Worm (Caenorhabditis elegans) whole organism, late embryonic: ENCODE measurements around the gene C03B1.14.

Source experiments
- C08G9.2 ChIP-seq: sonication (generic microtip); optimal IDR thresholded peaks from 2 replicates; lab custom pipeline; 2016; ENCODE audit warnings: mild to moderate bottlenecking, missing genetic modification characterization, moderate library complexity, missing compliant biosample characterization
- K09A11.1 ChIP-seq: sonication (generic microtip); optimal IDR thresholded peaks from 2 replicates; lab custom pipeline; 2017; ENCODE audit warnings: antibody characterized with exemption, mild to moderate bottlenecking, missing genetic modification characterization, missing compliant biosample characterization; ENCODE audit not compliant: insufficient read depth
- T23F11.4 ChIP-seq: fragments of 200-800 bp; sonication (Bioruptor generic); optimal IDR thresholded peaks from 2 replicates; lab custom pipeline; 2018; ENCODE audit warnings: mild to moderate bottlenecking, missing genetic modification characterization, missing compliant biosample characterization
- Y22D7AL.16 ChIP-seq: sonication (generic microtip); optimal IDR thresholded peaks from 2 replicates; lab custom pipeline; 2016; ENCODE audit warnings: missing genetic modification characterization, missing compliant biosample characterization
- ama-1 ChIP-seq: fragments of 150-350 bp; optimal IDR thresholded peaks from 2 replicates; lab custom pipeline; 2014
- ceh-14 ChIP-seq: sonication (generic microtip); optimal IDR thresholded peaks from 2 replicates; lab custom pipeline; 2016; ENCODE audit warnings: missing genotype, missing genetic modification characterization, missing compliant biosample characterization
- ceh-18 ChIP-seq: sonication (generic microtip); optimal IDR thresholded peaks from 2 replicates; lab custom pipeline; 2016; ENCODE audit warnings: missing genetic modification characterization, missing compliant biosample characterization
- ceh-19 ChIP-seq: fragments of 200-800 bp; sonication (Bioruptor generic); optimal IDR thresholded peaks from 2 replicates; lab custom pipeline; 2018; ENCODE audit warnings: mild to moderate bottlenecking, missing genetic modification characterization, missing compliant biosample characterization
- ceh-2 ChIP-seq: sonication (generic microtip); optimal IDR thresholded peaks from 2 replicates; lab custom pipeline; 2016; ENCODE audit warnings: missing genotype, missing genetic modification characterization, missing compliant biosample characterization
- ceh-31 ChIP-seq: sonication (generic microtip); optimal IDR thresholded peaks from 2 replicates; lab custom pipeline; 2016; ENCODE audit warnings: missing genetic modification characterization, missing compliant biosample characterization
- ceh-34 ChIP-seq: sonication (generic microtip); optimal IDR thresholded peaks from 2 replicates; lab custom pipeline; 2016; ENCODE audit warnings: mild to moderate bottlenecking, missing genetic modification characterization, missing compliant biosample characterization
- ceh-48 ChIP-seq: sonication (generic microtip); optimal IDR thresholded peaks from 2 replicates; lab custom pipeline; 2016; ENCODE audit warnings: missing genetic modification characterization, inconsistent platforms, missing compliant biosample characterization
- ceh-6 ChIP-seq: fragments of 200-800 bp; sonication (Bioruptor generic); optimal IDR thresholded peaks from 2 replicates; lab custom pipeline; 2018; ENCODE audit warnings: mild to moderate bottlenecking, missing genetic modification characterization, missing compliant biosample characterization
- ceh-9 ChIP-seq: sonication (generic microtip); optimal IDR thresholded peaks from 2 replicates; lab custom pipeline; 2016; ENCODE audit warnings: mild to moderate bottlenecking, missing genetic modification characterization, inconsistent platforms, missing compliant biosample characterization
- dmd-4 ChIP-seq: sonication (generic microtip); optimal IDR thresholded peaks from 2 replicates; lab custom pipeline; 2016; ENCODE audit warnings: borderline replicate concordance, missing genetic modification characterization, missing compliant biosample characterization
- elt-2 ChIP-seq: sonication (generic microtip); optimal IDR thresholded peaks from 2 replicates; lab custom pipeline; 2016; ENCODE audit warnings: missing genetic modification reagents, missing genetic modification characterization, missing compliant biosample characterization
- eyg-1 ChIP-seq: sonication (generic microtip); optimal IDR thresholded peaks from 2 replicates; lab custom pipeline; 2016; ENCODE audit warnings: missing genotype, missing genetic modification characterization, missing compliant biosample characterization
- fax-1 ChIP-seq: sonication (generic microtip); optimal IDR thresholded peaks from 2 replicates; lab custom pipeline; 2016; ENCODE audit warnings: missing genotype, missing genetic modification characterization, missing compliant biosample characterization
- fkh-6 ChIP-seq: sonication (generic microtip); optimal IDR thresholded peaks from 2 replicates; lab custom pipeline; 2016; ENCODE audit warnings: missing genetic modification characterization, missing compliant biosample characterization
- hlh-13 ChIP-seq: fragments of 200-800 bp; sonication (Bioruptor generic); optimal IDR thresholded peaks from 2 replicates; lab custom pipeline; 2018; ENCODE audit warnings: mild to moderate bottlenecking, missing genetic modification characterization, missing compliant biosample characterization
- hlh-30 ChIP-seq: sonication (generic microtip); optimal IDR thresholded peaks from 2 replicates; lab custom pipeline; 2017; ENCODE audit warnings: antibody characterized with exemption, missing genetic modification characterization, missing compliant biosample characterization; ENCODE audit not compliant: insufficient read depth
- hlh-6 ChIP-seq: sonication (generic microtip); optimal IDR thresholded peaks from 2 replicates; lab custom pipeline; 2016; ENCODE audit warnings: missing genotype, missing genetic modification characterization, missing compliant biosample characterization
- hlh-8 ChIP-seq: sonication (generic microtip); optimal IDR thresholded peaks from 2 replicates; lab custom pipeline; 2016; ENCODE audit warnings: missing genotype, missing genetic modification characterization, missing compliant biosample characterization
- lim-6 ChIP-seq: sonication (generic microtip); optimal IDR thresholded peaks from 2 replicates; lab custom pipeline; 2016; ENCODE audit warnings: missing genetic modification characterization, missing compliant biosample characterization
- lin-11 ChIP-seq: fragments of 200-800 bp; sonication (Bioruptor generic); optimal IDR thresholded peaks from 2 replicates; lab custom pipeline; 2018; ENCODE audit warnings: mild to moderate bottlenecking, missing genetic modification characterization, missing compliant biosample characterization
- madf-2 ChIP-seq: sonication (generic microtip); optimal IDR thresholded peaks from 2 replicates; lab custom pipeline; 2017; ENCODE audit warnings: missing genetic modification characterization, missing compliant biosample characterization
- mec-3 ChIP-seq: sonication (generic microtip); optimal IDR thresholded peaks from 2 replicates; lab custom pipeline; 2016; ENCODE audit warnings: borderline replicate concordance, missing genetic modification characterization, missing compliant biosample characterization
- nfya-1 ChIP-seq: sonication (generic microtip); optimal IDR thresholded peaks from 2 replicates; lab custom pipeline; 2017; ENCODE audit warnings: missing genetic modification characterization, mild to moderate bottlenecking, missing compliant biosample characterization, antibody characterized with exemption, moderate library complexity
- nhr-11 ChIP-seq: fragments of 150-350 bp; optimal IDR thresholded peaks from 2 replicates; lab custom pipeline; 2014; ENCODE audit warnings: missing biosample characterization, missing genetic modification characterization
- nhr-232 ChIP-seq: sonication (generic microtip); optimal IDR thresholded peaks from 2 replicates; lab custom pipeline; 2016; ENCODE audit warnings: missing genetic modification characterization, missing compliant biosample characterization
- npax-4 ChIP-seq: sonication (generic microtip); optimal IDR thresholded peaks from 2 replicates; lab custom pipeline; 2016; ENCODE audit warnings: missing genetic modification characterization, missing compliant biosample characterization
- odd-2 ChIP-seq: sonication (generic microtip); optimal IDR thresholded peaks from 2 replicates; lab custom pipeline; 2017; ENCODE audit warnings: antibody characterized with exemption, mild to moderate bottlenecking, missing genetic modification characterization, missing compliant biosample characterization
- pag-3 ChIP-seq: sonication (generic microtip); optimal IDR thresholded peaks from 2 replicates; lab custom pipeline; 2016; ENCODE audit warnings: missing compliant biosample characterization, missing genetic modification characterization, borderline replicate concordance
- pat-9 ChIP-seq: fragments of 200-800 bp; sonication (Bioruptor generic); optimal IDR thresholded peaks from 2 replicates; lab custom pipeline; 2018; ENCODE audit warnings: mild to moderate bottlenecking, missing genetic modification characterization, moderate library complexity, missing compliant biosample characterization
- pax-1 ChIP-seq: fragments of 150-350 bp; optimal IDR thresholded peaks from 2 replicates; lab custom pipeline; 2014; ENCODE audit warnings: missing biosample characterization, missing genetic modification characterization
- pha-4 ChIP-seq: fragments of 150-350 bp; optimal IDR thresholded peaks from 2 replicates; lab custom pipeline; 2018; ENCODE audit warnings: missing biosample characterization, missing genetic modification reagents, missing genetic modification characterization
- pqm-1 ChIP-seq: sonication (generic microtip); optimal IDR thresholded peaks from 2 replicates; lab custom pipeline; 2016; ENCODE audit warnings: missing genetic modification characterization, missing compliant biosample characterization
- ref-2 ChIP-seq: sonication (generic microtip); optimal IDR thresholded peaks from 2 replicates; lab custom pipeline; 2016; ENCODE audit warnings: missing genetic modification characterization, missing compliant biosample characterization
- rnt-1 ChIP-seq: sonication (generic microtip); optimal IDR thresholded peaks from 2 replicates; lab custom pipeline; 2016; ENCODE audit warnings: missing genetic modification characterization, missing compliant biosample characterization
- syd-9 ChIP-seq: sonication (generic microtip); optimal IDR thresholded peaks from 2 replicates; lab custom pipeline; 2016; ENCODE audit warnings: mild to moderate bottlenecking, missing genetic modification characterization, moderate library complexity, missing compliant biosample characterization
- tbx-2 ChIP-seq: sonication (generic microtip); optimal IDR thresholded peaks from 2 replicates; lab custom pipeline; 2016; ENCODE audit warnings: missing genetic modification characterization, missing compliant biosample characterization
- unc-3 ChIP-seq, 2 experiments: fragments of 200-800 bp in 1 of 2; sonication (Bioruptor generic) in 1 of 2; sonication (generic microtip) in 1 of 2; conservative IDR thresholded peaks in 1 of 2; optimal IDR thresholded peaks in 1 of 2; 2 replicates each; pipeline versions ENCODE4 v1.3.6 to Lab custom; 2016 to 2022; ENCODE audit warnings: missing compliant biosample characterization in 2 of 2, missing genetic modification characterization in 2 of 2, missing genetic modification reagents in 1 of 2
- unc-42 ChIP-seq: sonication (generic microtip); optimal IDR thresholded peaks from 2 replicates; lab custom pipeline; 2016; ENCODE audit warnings: missing genotype, missing genetic modification characterization, missing compliant biosample characterization
- unc-86 ChIP-seq: sonication (generic microtip); optimal IDR thresholded peaks from 2 replicates; lab custom pipeline; 2016; ENCODE audit warnings: missing genetic modification characterization, missing compliant biosample characterization
- zip-5 ChIP-seq: sonication (generic microtip); optimal IDR thresholded peaks from 2 replicates; lab custom pipeline; 2016; ENCODE audit warnings: missing genetic modification characterization, missing compliant biosample characterization
- ztf-16 ChIP-seq: sonication (generic microtip); optimal IDR thresholded peaks from 2 replicates; lab custom pipeline; 2017; ENCODE audit warnings: missing genetic modification characterization, missing compliant biosample characterization

C03B1.14 gene

ce11 chrX:6384537-6384936, 24.0 kb upstream of the C03B1.14 start:
- TF ChIP-seq unc-3 (GFP tag; conservative IDR thresholded peaks at IDR 0.05; lab: Robert Waterston, UW) (no peak), unc-3 (tag; optimal IDR thresholded peaks at IDR 0.05; lab: Kevin White, UChicago) (no peak), rnt-1 (no peak), ref-2 (tag; lab: Kevin White, UChicago) (no peak), K09A11.1 (tag; lab: Kevin White, UChicago) (no peak), tbx-2 (no peak), eyg-1 (tag; lab: Kevin White, UChicago) (no peak), ceh-48 (tag; lab: Kevin White, UChicago) (no peak), npax-4 (tag; lab: Kevin White, UChicago) (no peak), odd-2 (no peak), ceh-6 (GFP tag; lab: Kevin White, UChicago) (no peak), fkh-6 (tag; lab: Kevin White, UChicago) (no peak), ceh-9 (tag; lab: Kevin White, UChicago) (no peak), pat-9 (tag; lab: Kevin White, UChicago) (no peak)

DNA sequence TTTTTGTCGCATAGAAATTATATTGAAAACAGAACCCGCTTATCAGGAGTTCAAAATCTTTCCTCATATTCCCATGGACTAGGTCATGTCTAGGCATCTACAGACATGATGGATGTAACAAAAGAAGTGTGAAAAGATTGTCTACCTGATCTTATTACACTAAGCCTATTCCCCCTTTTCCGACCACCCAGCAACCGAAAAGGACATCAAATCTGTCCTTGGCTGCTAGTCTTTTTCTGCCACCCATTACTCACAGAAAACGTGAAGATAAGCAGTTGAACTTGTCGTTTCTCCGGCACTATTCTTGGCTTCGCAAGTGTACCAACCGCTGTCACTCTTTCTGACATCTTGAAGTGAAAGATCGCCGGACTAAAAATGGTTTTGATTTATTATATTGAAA, 22.4 kb upstream of the C03B1.14 start:
- TF ChIP-seq ceh-19 (GFP tag; lab: Kevin White, UChicago) (no peak), zip-5 (tag; lab: Kevin White, UChicago) (no peak), pha-4 (tag; lab: Kevin White, UChicago) (no peak), hlh-6 (no peak), hlh-8 (no peak), ceh-34 (no peak), ztf-16 (tag; lab: Kevin White, UChicago) (no peak), mec-3 (tag; lab: Kevin White, UChicago) (no peak), ref-2 (tag; lab: Kevin White, UChicago) (no peak), ceh-6 (GFP tag; lab: Kevin White, UChicago) (no peak), pag-3 (no peak), pax-1 (tag; lab: Kevin White, UChicago) (no peak), hlh-30 (no peak), lin-11 (tag; lab: Kevin White, UChicago) (no peak), ceh-9 (tag; lab: Kevin White, UChicago) (no peak), elt-2 (tag; lab: Kevin White, UChicago) (no peak), dmd-4 (tag; lab: Kevin White, UChicago) (no peak), lim-6 (tag; lab: Kevin White, UChicago) (no peak), nhr-232 (tag; lab: Kevin White, UChicago) (no peak), ama-1 (lab: Kevin White, UChicago) (no peak)

ce11 chrX:6378363-6378762, 17.8 kb upstream of the C03B1.14 start:
- TF ChIP-seq Y22D7AL.16 (tag; lab: Kevin White, UChicago): no peak
- peak; percentile 66 for TF ChIP-seq ceh-31 (tag; lab: Kevin White, UChicago)
- TF ChIP-seq ceh-18 (tag; lab: Kevin White, UChicago): peak; percentile 31
- TF ChIP-seq ceh-14: peak; percentile 68
- no peak for TF ChIP-seq unc-86
- TF ChIP-seq nfya-1: peak; percentile 65
- TF ChIP-seq mec-3 (tag; lab: Kevin White, UChicago): no peak
- TF ChIP-seq hlh-13 (GFP tag; lab: Kevin White, UChicago): no peak
- TF ChIP-seq ceh-34: peak; percentile 50
- TF ChIP-seq madf-2: no peak
- peak; percentile 60 for TF ChIP-seq syd-9
- TF ChIP-seq hlh-8: peak; percentile 9
- TF ChIP-seq pqm-1 (tag; lab: Kevin White, UChicago): no peak
- TF ChIP-seq T23F11.4 (GFP tag; lab: Kevin White, UChicago): no peak
- peak; percentile 28 for TF ChIP-seq rnt-1
- TF ChIP-seq lim-6 (tag; lab: Kevin White, UChicago): no peak
- peak; percentile 77 for TF ChIP-seq tbx-2
- TF ChIP-seq ceh-2 (tag; lab: Kevin White, UChicago): no peak
- no peak for TF ChIP-seq pha-4 (tag; lab: Kevin White, UChicago)
- peak; percentile 50 for TF ChIP-seq hlh-6
- TF ChIP-seq lin-11 (tag; lab: Kevin White, UChicago): no peak
- no peak for TF ChIP-seq ceh-9 (tag; lab: Kevin White, UChicago)
- TF ChIP-seq ama-1 (lab: Kevin White, UChicago): no peak
- TF ChIP-seq nhr-11 (tag; lab: Kevin White, UChicago): no peak
- peak; percentile 36 for TF ChIP-seq ceh-19 (GFP tag; lab: Kevin White, UChicago)
- TF ChIP-seq unc-42 (tag; lab: Kevin White, UChicago): peak; percentile 62
- peak; percentile 35 for TF ChIP-seq ceh-6 (GFP tag; lab: Kevin White, UChicago)
- TF ChIP-seq pat-9 (tag; lab: Kevin White, UChicago): peak; percentile 11
- no peak for TF ChIP-seq fax-1 (tag; lab: Kevin White, UChicago)
- TF ChIP-seq C08G9.2 (tag; lab: Kevin White, UChicago): peak; percentile 40
- TF ChIP-seq fkh-6 (tag; lab: Kevin White, UChicago): no peak
- TF ChIP-seq unc-3 (GFP tag; conservative IDR thresholded peaks at IDR 0.05; lab: Robert Waterston, UW): no peak
- no peak for TF ChIP-seq unc-3 (tag; optimal IDR thresholded peaks at IDR 0.05; lab: Kevin White, UChicago)
